Worm (Caenorhabditis elegans) whole organism, early embryonic: ENCODE data around the gene B0310.1.

Experiments
- B0310.2 ChIP-seq: sonication (generic microtip); optimal IDR thresholded peaks from 2 replicates; lab custom pipeline; 2016; ENCODE audit warnings: mild to moderate bottlenecking, missing genetic modification characterization, missing compliant biosample characterization
- F13C5.2 ChIP-seq: sonication (generic microtip); optimal IDR thresholded peaks from 2 replicates; lab custom pipeline; 2017; ENCODE audit warnings: mild to moderate bottlenecking, missing genetic modification characterization, inconsistent platforms, missing compliant biosample characterization
- aly-1 ChIP-seq: sonication (generic microtip); optimal IDR thresholded peaks from 2 replicates; lab custom pipeline; 2016; ENCODE audit warnings: missing genetic modification characterization, missing compliant biosample characterization
- ama-1 ChIP-seq: fragments of 150-350 bp; optimal IDR thresholded peaks from 2 replicates; lab custom pipeline; 2014
- ceh-13 ChIP-seq: fragments of 200-800 bp; sonication (Bioruptor generic); optimal IDR thresholded peaks from 2 replicates; lab custom pipeline; 2018; ENCODE audit warnings: mild to moderate bottlenecking, missing genetic modification characterization, missing compliant biosample characterization
- ceh-36 ChIP-seq: sonication (generic microtip); optimal IDR thresholded peaks from 2 replicates; lab custom pipeline; 2016; ENCODE audit warnings: missing genetic modification characterization, inconsistent platforms, missing compliant biosample characterization
- ets-7 ChIP-seq: sonication (generic microtip); optimal IDR thresholded peaks from 2 replicates; lab custom pipeline; 2016; ENCODE audit warnings: missing genotype, missing genetic modification characterization, missing compliant biosample characterization
- flt-1 ChIP-seq: fragments of 200-800 bp; sonication (Bioruptor generic); IDR thresholded peaks from 2 replicates; pipeline ENCODE4 v1.3.6; 2022; ENCODE audit warnings: missing genetic modification characterization, missing compliant biosample characterization
- hnd-1 ChIP-seq: sonication (generic microtip); optimal IDR thresholded peaks from 2 replicates; lab custom pipeline; 2016; ENCODE audit warnings: missing genetic modification characterization, missing compliant biosample characterization
- pes-1 ChIP-seq: fragments of 200-800 bp; sonication (Bioruptor generic); IDR thresholded peaks from 2 replicates; pipeline ENCODE4 v1.3.6; 2022; ENCODE audit warnings: missing genetic modification reagents, missing genetic modification characterization, missing compliant biosample characterization
- scrt-1 ChIP-seq: fragments of 200-800 bp; sonication (Bioruptor generic); IDR thresholded peaks from 2 replicates; pipeline ENCODE4 v1.3.6; 2022; ENCODE audit warnings: missing genetic modification characterization, missing compliant biosample characterization
- sea-1 ChIP-seq: fragments of 200-800 bp; sonication (Bioruptor generic); conservative IDR thresholded peaks from 2 replicates; pipeline ENCODE4 v1.3.6; 2022; ENCODE audit warnings: missing genetic modification characterization, missing compliant biosample characterization
- tbx-11 ChIP-seq: fragments of 200-800 bp; sonication (Bioruptor generic); IDR thresholded peaks from 2 replicates; pipeline ENCODE4 v1.3.6; 2022; ENCODE audit warnings: missing genetic modification characterization, missing compliant biosample characterization
- tbx-37 ChIP-seq: fragments of 200-800 bp; sonication (Bioruptor generic); conservative IDR thresholded peaks from 2 replicates; pipeline ENCODE4 v1.3.6; 2022; ENCODE audit warnings: missing genetic modification reagents, missing genetic modification characterization, missing compliant biosample characterization
- tra-4 ChIP-seq: sonication (generic microtip); optimal IDR thresholded peaks from 2 replicates; lab custom pipeline; 2017; ENCODE audit warnings: missing genetic modification characterization, missing compliant biosample characterization

B0310.1 gene

ce11 chrX:542807-543206, 49.8 kb downstream of the B0310.1 start, which contains the start of gene F28C10.1:
F28C10.1 (plus strand) TSS chrX:543107.
- TF ChIP-seq ceh-36 (tag; lab: Kevin White, UChicago), result no peak
- no peak for TF ChIP-seq tbx-37 (GFP tag; lab: Robert Waterston, UW)
- TF ChIP-seq ama-1 (lab: Kevin White, UChicago), result no peak
- TF ChIP-seq hnd-1 (tag; lab: Kevin White, UChicago), result no peak
- no peak for TF ChIP-seq flt-1
- TF ChIP-seq pes-1 (GFP tag; lab: Robert Waterston, UW), result no peak
- TF ChIP-seq ceh-13 (GFP tag; lab: Kevin White, UChicago), result no peak
- TF ChIP-seq B0310.2 (tag; lab: Kevin White, UChicago), result no peak
- TF ChIP-seq aly-1 (tag; lab: Kevin White, UChicago), result no peak
- no peak for TF ChIP-seq tbx-11 (GFP tag; lab: Robert Waterston, UW)
- TF ChIP-seq F13C5.2 (tag; lab: Kevin White, UChicago), result no peak
- TF ChIP-seq tra-4 (tag; lab: Kevin White, UChicago), result no peak
- TF ChIP-seq scrt-1 (GFP tag; lab: Robert Waterston, UW), result no peak
- no peak for TF ChIP-seq sea-1
- no peak for TF ChIP-seq ets-7 (tag; lab: Kevin White, UChicago)
